Worm (Caenorhabditis elegans): ENCODE results near the gene ipmk-1.

Gene ipmk-1

ce11 chrIV:12599158-12599557, 51.2 kb downstream of the ipmk-1 start, which contains the start of gene pgp-1:
Gene pgp-1, minus strand, starts transcription at chrIV:12599169.
- TF ChIP-seq unc-62 (GFP tag; optimal IDR thresholded peaks at IDR 0.05) = no peak

ce11 chrIV:12600941-12601340, 53.0 kb downstream of the ipmk-1 start:
- no peak for TF ChIP-seq unc-62 (GFP tag; optimal IDR thresholded peaks at IDR 0.05)

Measured in whole organism, dauer.